Worm (Caenorhabditis elegans) whole organism, L4 larva: ENCODE data around the gene clec-214.

Experiments used
- F10B5.3 ChIP-seq: sonication (generic microtip); optimal IDR thresholded peaks from 2 replicates; lab custom pipeline; 2016; ENCODE audit warnings: mild to moderate bottlenecking, missing genetic modification characterization, missing compliant biosample characterization
- F37D6.2 ChIP-seq: sonication (generic microtip); optimal IDR thresholded peaks from 2 replicates; lab custom pipeline; 2016; ENCODE audit warnings: mild to moderate bottlenecking, missing genetic modification characterization, missing compliant biosample characterization
- R02D3.7 ChIP-seq: fragments of 150-350 bp; sonication (generic microtip); optimal IDR thresholded peaks from 3 replicates; lab custom pipeline; 2014; ENCODE audit warnings: missing biosample characterization, missing genetic modification characterization
- T20F7.1 ChIP-seq: fragments of 200-800 bp; sonication (Bioruptor generic); optimal IDR thresholded peaks from 2 replicates; lab custom pipeline; 2018; ENCODE audit warnings: mild to moderate bottlenecking, missing genetic modification characterization, missing compliant biosample characterization
- T26A8.4 ChIP-seq: fragments of 200-800 bp; sonication (Bioruptor generic); IDR thresholded peaks from 2 replicates; pipeline ENCODE4 v1.3.6; 2022; ENCODE audit warnings: missing genetic modification characterization, missing compliant biosample characterization
- Y105C5A.15 ChIP-seq: fragments of 200-800 bp; sonication (Bioruptor generic); IDR thresholded peaks from 2 replicates; pipeline ENCODE4 v1.3.6; 2022; ENCODE audit warnings: missing genetic modification characterization, missing compliant biosample characterization
- Y5F2A.4 ChIP-seq: fragments of 200-800 bp; sonication (Bioruptor generic); optimal IDR thresholded peaks from 2 replicates; lab custom pipeline; 2018; ENCODE audit warnings: mild to moderate bottlenecking, missing genetic modification characterization, missing compliant biosample characterization
- ceh-20 ChIP-seq: fragments of 200-800 bp; sonication (Bioruptor generic); IDR thresholded peaks from 2 replicates; pipeline ENCODE4 v1.3.6; 2022; ENCODE audit warnings: missing genetic modification reagents, missing genetic modification characterization, missing compliant biosample characterization
- ceh-32 ChIP-seq: sonication (generic microtip); optimal IDR thresholded peaks from 2 replicates; lab custom pipeline; 2016; ENCODE audit warnings: mild to moderate bottlenecking, missing genetic modification characterization, missing compliant biosample characterization; ENCODE audit not compliant: poor library complexity
- ceh-62 ChIP-seq: sonication (generic microtip); optimal IDR thresholded peaks from 2 replicates; lab custom pipeline; 2017; ENCODE audit warnings: missing biosample characterization, missing genetic modification characterization
- daf-19 ChIP-seq: fragments of 200-800 bp; sonication (Bioruptor generic); conservative IDR thresholded peaks from 2 replicates; pipeline ENCODE4 v1.3.6; 2022; ENCODE audit warnings: missing genetic modification characterization, missing compliant biosample characterization
- daf-8 ChIP-seq: fragments of 200-800 bp; sonication (Bioruptor generic); IDR thresholded peaks from 2 replicates; pipeline ENCODE4 v1.3.6; 2022; ENCODE audit warnings: missing genetic modification characterization, missing compliant biosample characterization
- dmd-6 ChIP-seq: fragments of 200-800 bp; sonication (Bioruptor generic); IDR thresholded peaks from 2 replicates; pipeline ENCODE4 v1.3.6; 2022; ENCODE audit warnings: missing genetic modification reagents, missing genetic modification characterization, missing compliant biosample characterization
- dmd-9 ChIP-seq: fragments of 200-800 bp; sonication (Bioruptor generic); IDR thresholded peaks from 2 replicates; pipeline ENCODE4 v1.3.6; 2022; ENCODE audit warnings: missing genetic modification reagents, missing genetic modification characterization, missing compliant biosample characterization
- dpl-1 ChIP-seq: fragments of 150-350 bp; optimal IDR thresholded peaks from 2 replicates; lab custom pipeline; 2014; ENCODE audit warnings: missing biosample characterization, missing genetic modification reagents, missing genetic modification characterization
- dve-1 ChIP-seq: sonication (generic microtip); optimal IDR thresholded peaks from 2 replicates; lab custom pipeline; 2017; ENCODE audit warnings: antibody characterized with exemption, mild to moderate bottlenecking, missing genetic modification characterization, missing compliant biosample characterization; ENCODE audit not compliant: insufficient read depth
- egl-43 ChIP-seq: fragments of 200-800 bp; sonication (Bioruptor generic); IDR thresholded peaks from 2 replicates; pipeline ENCODE4 v1.3.6; 2022; ENCODE audit warnings: missing genetic modification reagents, missing genetic modification characterization, missing compliant biosample characterization
- hif-1 ChIP-seq, 2 experiments: sonication (generic microtip); optimal IDR thresholded peaks; 2 replicates each; lab custom pipeline; 2016 to 2017; ENCODE audit warnings: missing compliant biosample characterization in 2 of 2, missing genetic modification characterization in 2 of 2, missing genetic modification reagents in 2 of 2, missing genotype in 2 of 2, mild to moderate bottlenecking in 1 of 2
- hlh-30 ChIP-seq: sonication (generic microtip); optimal IDR thresholded peaks from 2 replicates; lab custom pipeline; 2017; ENCODE audit warnings: antibody characterized with exemption, mild to moderate bottlenecking, missing genetic modification characterization, missing compliant biosample characterization; ENCODE audit not compliant: insufficient read depth
- hmg-1.1 ChIP-seq: fragments of 200-800 bp; sonication (Bioruptor generic); IDR thresholded peaks from 2 replicates; pipeline ENCODE4 v1.3.6; 2022; ENCODE audit warnings: missing genetic modification reagents, missing genetic modification characterization, missing compliant biosample characterization
- lim-7 ChIP-seq: fragments of 200-800 bp; sonication (Bioruptor generic); IDR thresholded peaks from 2 replicates; pipeline ENCODE4 v1.3.6; 2022; ENCODE audit warnings: missing genetic modification characterization, missing compliant biosample characterization
- lin-38 ChIP-seq: fragments of 200-800 bp; sonication (Bioruptor generic); IDR thresholded peaks from 2 replicates; pipeline ENCODE4 v1.3.6; 2022; ENCODE audit warnings: missing genetic modification reagents, missing genetic modification characterization, missing compliant biosample characterization
- lsy-2 ChIP-seq, 2 experiments: fragments of 150-350 bp in 1 of 2; sonication (generic microtip) in 1 of 2; optimal IDR thresholded peaks; 2 replicates each; lab custom pipeline; 2014 to 2017; ENCODE audit warnings: missing biosample characterization in 2 of 2, missing genetic modification characterization in 2 of 2
- madf-9 ChIP-seq: fragments of 200-800 bp; sonication (Bioruptor generic); conservative IDR thresholded peaks from 2 replicates; pipeline ENCODE4 v1.3.6; 2022; ENCODE audit warnings: missing genetic modification reagents, missing genetic modification characterization, missing compliant biosample characterization
- mdl-1 ChIP-seq, 2 experiments: fragments of 150-350 bp in 1 of 2; sonication (generic microtip) in 1 of 2; optimal IDR thresholded peaks; 2 replicates each; lab custom pipeline; 2014 to 2017; ENCODE audit warnings: missing biosample characterization in 2 of 2, missing genetic modification characterization in 2 of 2
- mep-1 ChIP-seq: fragments of 150-350 bp; sonication (generic microtip); optimal IDR thresholded peaks from 3 replicates; lab custom pipeline; 2014; ENCODE audit warnings: missing biosample characterization, missing genetic modification characterization
- mes-2 ChIP-seq: sonication (generic microtip); optimal IDR thresholded peaks from 2 replicates; lab custom pipeline; 2016; ENCODE audit warnings: missing genotype, mild to moderate bottlenecking, missing genetic modification characterization, missing compliant biosample characterization; ENCODE audit not compliant: poor library complexity, severe bottlenecking
- nhr-10 ChIP-seq: fragments of 150-350 bp; optimal IDR thresholded peaks from 2 replicates; lab custom pipeline; 2014; ENCODE audit warnings: missing biosample characterization, missing genetic modification characterization
- nhr-102 ChIP-seq: sonication (generic microtip); optimal IDR thresholded peaks from 2 replicates; lab custom pipeline; 2016; ENCODE audit warnings: mild to moderate bottlenecking, missing genetic modification characterization, moderate library complexity, missing compliant biosample characterization
- nhr-11 ChIP-seq: fragments of 150-350 bp; optimal IDR thresholded peaks from 2 replicates; lab custom pipeline; 2014; ENCODE audit warnings: missing biosample characterization, missing genetic modification characterization
- nhr-111 ChIP-seq: fragments of 200-800 bp; sonication (Bioruptor generic); optimal IDR thresholded peaks from 2 replicates; lab custom pipeline; 2018; ENCODE audit warnings: mild to moderate bottlenecking, missing genetic modification characterization, missing compliant biosample characterization
- nhr-28 ChIP-seq: fragments of 150-350 bp; optimal IDR thresholded peaks from 2 replicates; lab custom pipeline; 2014; ENCODE audit warnings: missing biosample characterization, missing genetic modification characterization
- nhr-41 ChIP-seq: fragments of 200-800 bp; sonication (Bioruptor generic); IDR thresholded peaks from 2 replicates; pipeline ENCODE4 v1.3.6; 2022; ENCODE audit warnings: missing genetic modification reagents, missing genetic modification characterization, missing compliant biosample characterization
- nhr-48 ChIP-seq: sonication (generic microtip); optimal IDR thresholded peaks from 2 replicates; lab custom pipeline; 2016; ENCODE audit warnings: mild to moderate bottlenecking, missing genetic modification characterization, missing compliant biosample characterization
- nhr-76 ChIP-seq: fragments of 150-350 bp; optimal IDR thresholded peaks from 2 replicates; lab custom pipeline; 2014; ENCODE audit warnings: missing biosample characterization, missing genetic modification characterization
- nhr-77 ChIP-seq: fragments of 150-350 bp; optimal IDR thresholded peaks from 2 replicates; lab custom pipeline; 2014; ENCODE audit warnings: missing biosample characterization, missing genetic modification characterization
- php-3 ChIP-seq: fragments of 200-800 bp; sonication (Bioruptor generic); IDR thresholded peaks from 2 replicates; pipeline ENCODE4 v1.3.6; 2022; ENCODE audit warnings: missing genetic modification reagents, missing genetic modification characterization, missing compliant biosample characterization
- pqm-1 ChIP-seq: sonication (generic microtip); optimal IDR thresholded peaks from 2 replicates; lab custom pipeline; 2017; ENCODE audit warnings: missing biosample characterization, missing genetic modification characterization
- rbr-2 ChIP-seq: sonication (generic microtip); optimal IDR thresholded peaks from 2 replicates; lab custom pipeline; 2016; ENCODE audit warnings: missing genotype, missing genetic modification characterization, missing compliant biosample characterization
- snpc-1.2 ChIP-seq: fragments of 200-800 bp; sonication (Bioruptor generic); IDR thresholded peaks from 2 replicates; pipeline ENCODE4 v1.3.6; 2022; ENCODE audit warnings: missing genetic modification reagents, missing genetic modification characterization, missing compliant biosample characterization
- spr-3 ChIP-seq: fragments of 200-800 bp; sonication (Bioruptor generic); optimal IDR thresholded peaks from 2 replicates; lab custom pipeline; 2018; ENCODE audit warnings: mild to moderate bottlenecking, missing genetic modification characterization, missing compliant biosample characterization
- tag-97 ChIP-seq: fragments of 200-800 bp; sonication (Bioruptor generic); IDR thresholded peaks from 2 replicates; pipeline ENCODE4 v1.3.6; 2022; ENCODE audit warnings: missing genetic modification characterization, missing compliant biosample characterization
- unc-39 ChIP-seq: sonication (generic microtip); optimal IDR thresholded peaks from 2 replicates; lab custom pipeline; 2017; ENCODE audit warnings: missing biosample characterization, missing genetic modification characterization
- unc-62 ChIP-seq, 3 experiments: fragments of 150-350 bp in 1 of 3; sonication (generic microtip); optimal IDR thresholded peaks in 2 of 3; peaks in 1 of 3; 1 replicate in 1 of 3; 2 replicates in 2 of 3; lab custom pipeline; 2014 to 2017; ENCODE audit warnings: missing biosample characterization in 3 of 3, missing genetic modification characterization in 3 of 3, missing genetic modification reagents in 3 of 3, missing genotype in 1 of 3
- zag-1 ChIP-seq: fragments of 150-350 bp; optimal IDR thresholded peaks from 2 replicates; lab custom pipeline; 2014; ENCODE audit warnings: missing biosample characterization, missing genetic modification characterization
- zfp-3 ChIP-seq: fragments of 200-800 bp; sonication (Bioruptor generic); conservative IDR thresholded peaks from 2 replicates; pipeline ENCODE4 v1.3.6; 2022; ENCODE audit warnings: missing genetic modification reagents, missing genetic modification characterization, missing compliant biosample characterization
- zip-11 ChIP-seq: fragments of 200-800 bp; sonication (Bioruptor generic); IDR thresholded peaks from 2 replicates; pipeline ENCODE4 v1.3.6; 2022; ENCODE audit warnings: missing genetic modification characterization, missing compliant biosample characterization
- zip-2 ChIP-seq: fragments of 150-350 bp; optimal IDR thresholded peaks from 2 replicates; lab custom pipeline; 2014; ENCODE audit warnings: missing biosample characterization, missing genetic modification characterization

The clec-214 gene

DNA sequence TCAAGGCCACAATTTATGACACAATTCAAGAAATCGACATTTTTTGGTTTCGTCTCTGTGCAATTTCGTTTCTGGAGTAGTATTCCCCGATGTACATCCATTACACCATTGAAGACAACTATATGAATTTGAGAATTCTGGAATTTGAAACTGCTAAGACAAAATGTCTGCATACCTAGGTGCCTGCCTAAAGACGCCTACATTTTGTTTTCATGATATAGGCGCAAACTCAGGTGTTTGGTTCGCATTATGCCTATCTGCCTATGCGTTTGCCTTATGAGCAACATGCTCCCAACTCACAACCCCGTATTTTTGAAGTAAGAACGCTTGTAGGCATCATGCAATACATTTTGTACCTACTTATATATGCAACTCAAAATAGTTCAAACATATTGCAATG is 39.2 kb upstream of the clec-214 start, which contains the start of gene F19F10.14 (continued):
- TF ChIP-seq hif-1 (tag; optimal IDR thresholded peaks at IDR 0.05; lab: Kevin White, UChicago) (no peak), unc-39 (tag; lab: Kevin White, UChicago) (no peak)

DNA sequence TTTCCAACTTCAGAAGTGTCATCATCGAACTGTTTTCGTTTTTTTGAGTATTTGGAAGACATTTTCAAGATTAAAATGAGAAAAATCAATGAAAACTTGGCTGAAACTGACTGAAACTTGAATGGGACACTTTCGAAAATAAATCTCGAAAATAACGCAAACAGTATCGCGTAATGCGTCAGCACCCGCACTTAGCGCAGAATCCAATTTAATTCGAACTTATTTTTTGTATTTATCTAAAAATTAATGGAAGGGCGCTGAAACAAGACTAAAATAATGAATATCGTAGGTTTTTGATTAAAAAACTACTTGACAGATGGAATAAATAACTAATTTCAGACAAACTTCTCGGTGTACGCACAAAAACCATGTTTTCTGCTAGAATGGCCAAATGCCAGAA is 34.6 kb upstream of the clec-214 start, which contains the start of the genes snu-66 and ints-9:
Gene snu-66, minus strand, starts transcription at position 108 of the 400 bp plus-strand sequence.
Gene ints-9, plus strand, starts transcription at position 240 of the 400 bp plus-strand sequence.
- TF ChIP-seq zip-11 (GFP tag; lab: Robert Waterston, UW) = no peak
- peak; percentile 16 for TF ChIP-seq nhr-102
- no peak for TF ChIP-seq tag-97 (GFP tag; lab: Robert Waterston, UW)
- no peak for TF ChIP-seq nhr-77
- TF ChIP-seq zip-2 (tag; lab: Kevin White, UChicago) = no peak
- TF ChIP-seq mep-1 = peak; percentile 62
- no peak for TF ChIP-seq php-3
- no peak for TF ChIP-seq F10B5.3
- TF ChIP-seq dve-1 (tag; lab: Kevin White, UChicago) = peak; percentile 52
- TF ChIP-seq dpl-1 (GFP tag; lab: Kevin White, UChicago) = peak; percentile 78
- 0 out of 2 replicates have a peak, but pooled peaks have one; percentile 21 for TF ChIP-seq dmd-6
- TF ChIP-seq zag-1 (tag; lab: Kevin White, UChicago) = no peak
- TF ChIP-seq lsy-2 (tag; optimal IDR thresholded peaks at IDR 0.05; lab: Kevin White, UChicago) = peak in 1 of 2 experiments; percentile 86
- TF ChIP-seq lin-38 (GFP tag; lab: Robert Waterston, UW) = peak; percentile 85
- no peak for TF ChIP-seq hlh-30 (tag; lab: Kevin White, UChicago)
- 0 out of 2 replicates have a peak, but pooled peaks have one; percentile 29 for TF ChIP-seq hmg-1.1
- no peak for TF ChIP-seq madf-9 (GFP tag; lab: Robert Waterston, UW)
- TF ChIP-seq dmd-9 (GFP tag; lab: Robert Waterston, UW) = 0 out of 2 replicates have a peak, but pooled peaks have one; percentile 48
- TF ChIP-seq pqm-1 (tag; lab: Kevin White, UChicago) = no peak
- TF ChIP-seq unc-39 (tag; lab: Kevin White, UChicago) = no peak
- no peak for TF ChIP-seq T20F7.1 (GFP tag; lab: Kevin White, UChicago)
- no peak for TF ChIP-seq zfp-3 (GFP tag; lab: Robert Waterston, UW)
- peak; percentile 81 for TF ChIP-seq mes-2 (tag; lab: Kevin White, UChicago)
- no peak for TF ChIP-seq snpc-1.2
- TF ChIP-seq Y105C5A.15 = no peak
- TF ChIP-seq lim-7 = no peak
- peak; percentile 8 for TF ChIP-seq nhr-48 (tag; lab: Kevin White, UChicago)
- no peak for TF ChIP-seq R02D3.7 (tag; lab: Kevin White, UChicago)
- TF ChIP-seq rbr-2 (tag; lab: Kevin White, UChicago) = peak; percentile 55
- no peak for TF ChIP-seq nhr-76 (tag; lab: Kevin White, UChicago)
- no peak for TF ChIP-seq ceh-62 (tag; lab: Kevin White, UChicago)
- peak; percentile 21; the same call in 1 of the 2 replicates for TF ChIP-seq T26A8.4
- no peak for TF ChIP-seq F37D6.2 (tag; lab: Kevin White, UChicago)
- no peak for TF ChIP-seq ceh-20 (GFP tag; lab: Robert Waterston, UW)

DNA sequence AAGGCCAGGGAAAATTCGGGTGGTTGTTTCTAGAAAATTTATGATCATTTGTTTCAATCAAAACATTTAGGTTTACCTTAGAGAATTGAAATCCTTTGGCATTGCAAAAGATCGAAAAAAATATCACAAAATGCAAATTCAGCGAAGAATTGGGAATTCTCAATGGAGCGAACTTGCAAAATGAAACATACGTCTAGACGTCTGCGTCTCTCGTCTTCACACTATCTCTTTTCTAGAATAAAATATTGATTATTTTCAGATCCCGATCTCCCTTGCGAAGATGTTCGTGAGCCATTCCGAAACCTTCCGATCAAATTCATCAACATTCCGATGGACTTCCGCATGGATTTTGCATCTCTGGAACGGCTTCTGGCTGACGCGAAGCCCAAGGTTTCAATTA is 29.8 kb upstream of the clec-214 start, which contains the start of gene ets-6:
Gene ets-6, minus strand, starts transcription at position 169 of the 400 bp plus-strand sequence.
- TF ChIP-seq Y5F2A.4 = no peak
- no peak for TF ChIP-seq spr-3 (GFP tag; lab: Kevin White, UChicago)
- TF ChIP-seq daf-8 = no peak
- TF ChIP-seq mdl-1 (tag; optimal IDR thresholded peaks at IDR 0.05; lab: Kevin White, UChicago) = no peak
- no peak for TF ChIP-seq nhr-10 (tag; lab: Kevin White, UChicago)
- no peak for TF ChIP-seq nhr-28 (tag; lab: Kevin White, UChicago)
- no peak for TF ChIP-seq Y105C5A.15
- no peak for TF ChIP-seq nhr-111 (GFP tag; lab: Kevin White, UChicago)
- no peak for TF ChIP-seq nhr-41 (GFP tag; lab: Robert Waterston, UW)
- TF ChIP-seq nhr-11 (tag; lab: Kevin White, UChicago) = no peak
- TF ChIP-seq unc-62 (GFP tag; optimal IDR thresholded peaks at IDR 0.05 in 1 of 2; lab: Kevin White, UChicago) = peak in 1 of 2 experiments; percentile 65
- no peak for TF ChIP-seq unc-62 (tag; optimal IDR thresholded peaks at IDR 0.05; lab: Kevin White, UChicago)
- peak; percentile 41 for TF ChIP-seq rbr-2 (tag; lab: Kevin White, UChicago)
- TF ChIP-seq daf-19 (GFP tag; lab: Robert Waterston, UW) = no peak
- no peak for TF ChIP-seq nhr-48 (tag; lab: Kevin White, UChicago)
- no peak for TF ChIP-seq dmd-6
- no peak for TF ChIP-seq ceh-32
- TF ChIP-seq T20F7.1 (GFP tag; lab: Kevin White, UChicago) = no peak
- peak in 1 of 2 experiments; percentile 77 for TF ChIP-seq lsy-2 (tag; optimal IDR thresholded peaks at IDR 0.05; lab: Kevin White, UChicago)
- no peak for TF ChIP-seq egl-43
